Comparison of ENCODE assay signal across 1 fruit fly cellular context in genomic region chr3L:820975-821598, dm6.
TF ChIP-seq lines count a peak whose summit lies in the region.

No protein-coding gene starts in this region.

TF ChIP-seq in whole organism, prepupa, 60 proteins besides CTCF, POLR2A, EP300 and RAD21 (continued from another document):
- TF ChIP-seq CG10631 (GFP tag; optimal IDR thresholded peaks at IDR 0.05; lab: Kevin White, UChicago) (peak; percentile 29), esn (GFP tag; optimal IDR thresholded peaks at IDR 0.05; lab: Kevin White, UChicago) (no peak), CG8119 (GFP tag; IDR thresholded peaks at IDR 0.05; lab: Robert Waterston, UW) (peak; percentile 34; the same call in 2 of the 3 replicates), CG32006 (GFP tag; optimal IDR thresholded peaks at IDR 0.05; lab: Kevin White, UChicago) (peak; percentile 13), Sox14 (GFP tag; optimal IDR thresholded peaks at IDR 0.05; lab: Kevin White, UChicago) (peak; percentile 20), dsx (GFP tag; optimal IDR thresholded peaks at IDR 0.05; lab: Kevin White, UChicago; ENCODE audit: poor library complexity, severe bottlenecking) (no peak), svp (GFP tag; lab: Kevin White, UChicago) (peak; percentile 82), CG3919 (GFP tag; optimal IDR thresholded peaks at IDR 0.05; lab: Kevin White, UChicago) (peak; percentile 8), Ets96B (tag; optimal IDR thresholded peaks at IDR 0.05; lab: Kevin White, UChicago) (no peak), CG10669 (GFP tag; optimal IDR thresholded peaks at IDR 0.05; lab: Kevin White, UChicago) (no peak), CG3032 (tag; optimal IDR thresholded peaks at IDR 0.05; lab: Kevin White, UChicago) (peak; percentile 3), CG34406 (GFP tag; optimal IDR thresholded peaks at IDR 0.05; lab: Kevin White, UChicago) (peak; percentile 47), cyc (GFP tag; optimal IDR thresholded peaks at IDR 0.05; lab: Kevin White, UChicago) (no peak), Eip75B (GFP tag; optimal IDR thresholded peaks at IDR 0.05; lab: Kevin White, UChicago) (peak; percentile 33), Lpt (GFP tag; optimal IDR thresholded peaks at IDR 0.05; lab: Kevin White, UChicago) (no peak), CG11294 (GFP tag; IDR thresholded peaks at IDR 0.05; lab: Robert Waterston, UW) (no peak), achi (GFP tag; optimal IDR thresholded peaks at IDR 0.05; lab: Kevin White, UChicago) (peak; percentile 2), CG8319 (GFP tag; optimal IDR thresholded peaks at IDR 0.05; lab: Kevin White, UChicago) (peak; percentile 17), Sox102F (GFP tag; optimal IDR thresholded peaks at IDR 0.05; lab: Kevin White, UChicago) (peak; percentile 16), Smox (GFP tag; optimal IDR thresholded peaks at IDR 0.05; lab: Kevin White, UChicago) (peak; percentile 1), CG8632 (GFP tag; optimal IDR thresholded peaks at IDR 0.05; lab: Kevin White, UChicago) (peak; percentile 28), Ets21C (GFP tag; optimal IDR thresholded peaks at IDR 0.05; lab: Kevin White, UChicago) (no peak), CG6808 (GFP tag; optimal IDR thresholded peaks at IDR 0.05; lab: Kevin White, UChicago) (no peak), Blimp-1 (GFP tag; optimal IDR thresholded peaks at IDR 0.05; lab: Kevin White, UChicago) (no peak), vri (GFP tag; optimal IDR thresholded peaks at IDR 0.05; lab: Kevin White, UChicago) (peak; percentile 9), topi (GFP tag; optimal IDR thresholded peaks at IDR 0.05; lab: Kevin White, UChicago) (no peak), fkh (GFP tag; optimal IDR thresholded peaks at IDR 0.05; lab: Kevin White, UChicago) (no peak), CG4318 (GFP tag; optimal IDR thresholded peaks at IDR 0.05; lab: Kevin White, UChicago) (no peak), pdm3 (GFP tag; optimal IDR thresholded peaks at IDR 0.05; lab: Kevin White, UChicago) (peak; percentile 22), Hr38 (GFP tag; optimal IDR thresholded peaks at IDR 0.05; lab: Kevin White, UChicago) (no peak), fd85E (GFP tag; optimal IDR thresholded peaks at IDR 0.05; lab: Kevin White, UChicago) (no peak)
